Worm (Caenorhabditis elegans) whole organism, late embryonic: ENCODE results near the gene moc-6.

Experiments
- K02D7.2 ChIP-seq: sonication (generic microtip); optimal IDR thresholded peaks from 2 replicates; lab custom pipeline; 2017; ENCODE audit warnings: mild to moderate bottlenecking, missing genetic modification characterization, missing compliant biosample characterization
- T23F11.4 ChIP-seq: fragments of 200-800 bp; sonication (Bioruptor generic); optimal IDR thresholded peaks from 2 replicates; lab custom pipeline; 2018; ENCODE audit warnings: mild to moderate bottlenecking, missing genetic modification characterization, missing compliant biosample characterization
- ceh-2 ChIP-seq: sonication (generic microtip); optimal IDR thresholded peaks from 2 replicates; lab custom pipeline; 2016; ENCODE audit warnings: missing genotype, missing genetic modification characterization, missing compliant biosample characterization
- ceh-31 ChIP-seq: sonication (generic microtip); optimal IDR thresholded peaks from 2 replicates; lab custom pipeline; 2016; ENCODE audit warnings: missing genetic modification characterization, missing compliant biosample characterization
- ceh-34 ChIP-seq: sonication (generic microtip); optimal IDR thresholded peaks from 2 replicates; lab custom pipeline; 2016; ENCODE audit warnings: mild to moderate bottlenecking, missing genetic modification characterization, missing compliant biosample characterization
- ceh-48 ChIP-seq: sonication (generic microtip); optimal IDR thresholded peaks from 2 replicates; lab custom pipeline; 2016; ENCODE audit warnings: missing genetic modification characterization, inconsistent platforms, missing compliant biosample characterization
- che-1 ChIP-seq: sonication (generic microtip); optimal IDR thresholded peaks from 2 replicates; lab custom pipeline; 2016; ENCODE audit warnings: mild to moderate bottlenecking, missing genetic modification characterization, missing compliant biosample characterization
- dve-1 ChIP-seq: sonication (generic microtip); optimal IDR thresholded peaks from 2 replicates; lab custom pipeline; 2017; ENCODE audit warnings: antibody characterized with exemption, mild to moderate bottlenecking, missing genetic modification characterization, missing compliant biosample characterization
- elt-2 ChIP-seq: sonication (generic microtip); optimal IDR thresholded peaks from 2 replicates; lab custom pipeline; 2016; ENCODE audit warnings: missing genetic modification reagents, missing genetic modification characterization, missing compliant biosample characterization
- elt-4 ChIP-seq: sonication (generic microtip); optimal IDR thresholded peaks from 2 replicates; lab custom pipeline; 2016; ENCODE audit warnings: missing genetic modification characterization, missing compliant biosample characterization
- ets-4 ChIP-seq: sonication (generic microtip); optimal IDR thresholded peaks from 2 replicates; lab custom pipeline; 2016; ENCODE audit warnings: missing genetic modification characterization, missing compliant biosample characterization
- eyg-1 ChIP-seq: sonication (generic microtip); optimal IDR thresholded peaks from 2 replicates; lab custom pipeline; 2016; ENCODE audit warnings: missing genotype, missing genetic modification characterization, missing compliant biosample characterization
- fkh-10 ChIP-seq: fragments of 150-350 bp; optimal IDR thresholded peaks from 2 replicates; lab custom pipeline; 2014; ENCODE audit warnings: missing biosample characterization, missing genetic modification reagents, missing genetic modification characterization
- hlh-15 ChIP-seq: sonication (generic microtip); optimal IDR thresholded peaks from 2 replicates; lab custom pipeline; 2016; ENCODE audit warnings: missing genetic modification characterization, missing compliant biosample characterization
- hlh-6 ChIP-seq: sonication (generic microtip); optimal IDR thresholded peaks from 2 replicates; lab custom pipeline; 2016; ENCODE audit warnings: missing genotype, missing genetic modification characterization, missing compliant biosample characterization
- mec-3 ChIP-seq: sonication (generic microtip); optimal IDR thresholded peaks from 2 replicates; lab custom pipeline; 2016; ENCODE audit warnings: borderline replicate concordance, missing genetic modification characterization, missing compliant biosample characterization
- nhr-11 ChIP-seq: fragments of 150-350 bp; optimal IDR thresholded peaks from 2 replicates; lab custom pipeline; 2014; ENCODE audit warnings: missing biosample characterization, missing genetic modification characterization
- odd-2 ChIP-seq: sonication (generic microtip); optimal IDR thresholded peaks from 2 replicates; lab custom pipeline; 2017; ENCODE audit warnings: antibody characterized with exemption, mild to moderate bottlenecking, missing genetic modification characterization, missing compliant biosample characterization
- pag-3 ChIP-seq: sonication (generic microtip); optimal IDR thresholded peaks from 2 replicates; lab custom pipeline; 2016; ENCODE audit warnings: missing compliant biosample characterization, missing genetic modification characterization, borderline replicate concordance
- pha-2 ChIP-seq: sonication (generic microtip); optimal IDR thresholded peaks from 2 replicates; lab custom pipeline; 2017; ENCODE audit warnings: mild to moderate bottlenecking, missing genetic modification characterization, missing compliant biosample characterization
- pha-4 ChIP-seq: fragments of 150-350 bp; optimal IDR thresholded peaks from 2 replicates; lab custom pipeline; 2018; ENCODE audit warnings: missing biosample characterization, missing genetic modification reagents, missing genetic modification characterization
- pros-1 ChIP-seq: fragments of 150-350 bp; optimal IDR thresholded peaks from 2 replicates; lab custom pipeline; 2014; ENCODE audit warnings: missing biosample characterization, missing genetic modification reagents, missing genetic modification characterization
- rnt-1 ChIP-seq: sonication (generic microtip); optimal IDR thresholded peaks from 2 replicates; lab custom pipeline; 2016; ENCODE audit warnings: missing genetic modification characterization, missing compliant biosample characterization
- tbx-7 ChIP-seq: sonication (generic microtip); optimal IDR thresholded peaks from 2 replicates; lab custom pipeline; 2016; ENCODE audit warnings: missing genotype, missing genetic modification characterization, missing compliant biosample characterization
- unc-55 ChIP-seq: sonication (generic microtip); optimal IDR thresholded peaks from 2 replicates; lab custom pipeline; 2017; ENCODE audit warnings: missing biosample characterization, missing genetic modification reagents, missing genetic modification characterization
- ztf-16 ChIP-seq: sonication (generic microtip); optimal IDR thresholded peaks from 2 replicates; lab custom pipeline; 2017; ENCODE audit warnings: missing genetic modification characterization, missing compliant biosample characterization

moc-6 gene

DNA sequence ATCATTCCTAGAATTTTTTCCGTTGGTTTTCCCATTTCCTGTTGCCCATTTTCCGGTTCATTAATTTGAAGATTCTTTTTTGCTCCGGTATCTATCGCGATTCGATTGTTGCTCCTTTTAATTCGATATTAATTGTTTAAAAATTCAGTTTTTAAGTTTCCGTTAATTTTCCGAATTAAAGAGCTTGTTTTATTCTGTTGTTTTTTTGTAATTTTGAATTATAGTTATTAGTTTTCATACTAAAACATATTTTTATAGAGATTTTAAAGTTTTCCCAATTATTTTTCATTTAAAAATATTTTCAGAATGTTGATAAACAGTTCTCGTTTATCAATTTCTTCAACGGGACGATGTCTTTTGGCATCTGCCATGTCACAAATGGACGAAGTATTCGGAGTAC lies 38.5 kb downstream of the moc-6 start, which contains the start of gene mrps-26:
mrps-26 (plus strand) TSS at position 301 of the 400 bp plus-strand sequence.
- no peak for TF ChIP-seq pros-1 (tag; lab: Kevin White, UChicago)
- no peak for TF ChIP-seq tbx-7
- TF ChIP-seq hlh-15 (tag; lab: Kevin White, UChicago): no peak

DNA sequence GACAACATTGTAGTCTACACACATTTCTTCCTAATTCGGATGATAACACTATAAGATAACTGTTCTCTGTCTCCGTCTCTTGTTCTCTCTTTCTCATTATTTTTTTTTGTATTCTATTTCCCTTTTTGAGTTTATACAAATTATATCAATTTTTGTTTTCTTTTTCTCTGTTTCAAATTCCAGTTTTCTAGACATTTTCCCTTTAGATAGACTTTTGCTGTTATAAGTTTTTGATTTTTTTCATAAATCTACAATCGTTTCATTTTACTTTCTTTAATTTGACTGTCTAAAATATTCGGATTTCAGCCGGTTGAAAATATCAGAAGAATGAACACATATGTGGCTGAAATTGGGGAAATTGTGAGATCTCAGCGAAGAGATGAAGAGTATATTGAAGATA lies 40.3 kb downstream of the moc-6 start, which contains the start of gene prx-10:
prx-10 (plus strand) TSS at position 301 of the 400 bp plus-strand sequence.
- TF ChIP-seq elt-4 (tag; lab: Kevin White, UChicago) (no peak), mec-3 (tag; lab: Kevin White, UChicago) (no peak), K02D7.2 (tag; lab: Kevin White, UChicago) (no peak), ztf-16 (tag; lab: Kevin White, UChicago) (no peak), ceh-31 (tag; lab: Kevin White, UChicago) (no peak), che-1 (tag; lab: Kevin White, UChicago) (no peak), tbx-7 (no peak), nhr-11 (tag; lab: Kevin White, UChicago) (no peak), hlh-6 (tag; lab: Kevin White, UChicago) (no peak), odd-2 (no peak), pha-4 (no peak), unc-55 (no peak), ceh-2 (tag; lab: Kevin White, UChicago) (no peak), dve-1 (tag; lab: Kevin White, UChicago) (no peak), eyg-1 (tag; lab: Kevin White, UChicago) (no peak), fkh-10 (no peak), elt-2 (tag; lab: Kevin White, UChicago) (no peak)

DNA sequence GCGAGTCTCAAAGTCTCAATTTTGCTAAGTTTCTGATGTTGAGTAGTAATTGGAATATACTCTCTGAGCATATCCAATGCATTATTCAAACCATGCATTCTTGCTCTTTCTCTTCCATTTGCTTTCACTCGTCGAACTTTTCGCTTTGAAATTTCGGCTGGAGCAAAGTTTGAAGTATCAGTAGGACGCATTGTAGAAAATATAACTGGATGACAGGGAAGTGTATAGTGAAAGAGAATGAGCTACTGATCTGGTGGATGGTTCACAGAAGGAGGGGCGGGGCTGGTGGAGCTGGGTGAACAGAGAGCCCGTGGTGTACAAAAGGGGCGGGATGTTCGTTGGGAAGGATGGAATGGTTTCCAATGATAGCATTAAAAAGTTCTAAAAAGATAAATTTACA lies 46.1 kb downstream of the moc-6 start:
- TF ChIP-seq fkh-10 (no peak), T23F11.4 (GFP tag; lab: Kevin White, UChicago) (no peak)

DNA sequence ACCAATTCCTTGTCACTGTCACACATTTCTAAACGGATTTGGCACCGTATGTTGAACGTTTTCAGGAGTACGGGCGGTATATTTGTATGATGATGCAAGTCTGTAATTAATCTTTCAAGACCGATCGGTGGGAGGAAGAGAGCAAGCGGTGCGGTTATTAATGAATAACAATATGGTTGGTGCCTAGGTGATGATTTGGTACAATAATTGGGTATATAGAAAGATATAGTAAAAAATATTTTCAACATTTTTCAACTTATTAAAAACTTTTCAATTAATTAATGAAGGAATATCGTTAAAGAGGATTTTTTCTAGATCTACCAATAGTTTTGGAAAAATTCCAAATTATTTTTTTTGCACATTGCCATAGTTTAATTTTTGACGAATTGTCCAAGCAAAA lies 48.7 kb downstream of the moc-6 start, which contains the start of gene cnd-1:
cnd-1 (minus strand) TSS at position 101 of the 400 bp plus-strand sequence.
- TF ChIP-seq elt-2 (tag; lab: Kevin White, UChicago): no peak
- TF ChIP-seq hlh-6 (tag; lab: Kevin White, UChicago): no peak
- no peak for TF ChIP-seq pag-3 (tag; lab: Kevin White, UChicago)
- TF ChIP-seq rnt-1 (tag; lab: Kevin White, UChicago): no peak

DNA sequence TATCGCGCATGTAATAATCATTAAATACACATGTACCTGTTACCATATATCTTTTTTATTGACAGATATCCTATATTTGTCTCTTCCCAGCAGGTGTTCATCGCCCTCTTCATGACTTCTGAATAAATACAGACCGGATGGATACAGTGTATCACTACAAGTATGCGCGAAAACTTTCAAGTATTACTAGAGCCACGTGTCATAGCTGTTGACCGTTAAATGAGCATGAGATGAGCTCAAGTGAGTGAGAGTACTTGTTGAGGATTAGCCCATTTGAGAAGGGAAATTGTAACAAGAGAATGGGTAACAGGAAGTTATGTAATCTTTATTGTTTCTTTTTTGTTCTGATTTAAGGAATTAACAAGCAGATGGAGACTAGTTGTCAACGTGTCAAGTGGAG lies 49.3 kb downstream of the moc-6 start:
- no peak for TF ChIP-seq ceh-48 (tag; lab: Kevin White, UChicago)
- no peak for TF ChIP-seq ets-4 (tag; lab: Kevin White, UChicago)
- no peak for TF ChIP-seq pha-2 (tag; lab: Kevin White, UChicago)
- no peak for TF ChIP-seq K02D7.2 (tag; lab: Kevin White, UChicago)
- TF ChIP-seq ceh-34 (tag; lab: Kevin White, UChicago): no peak
